Fruit fly (Drosophila melanogaster): ENCODE data around the gene betaggt-I.

dm6 chr2L:4981278-4981966, 36.0 kb downstream of the betaggt-I start, which contains the start of the genes CG8892 and CG34126:
- TF ChIP-seq h (optimal IDR thresholded peaks at IDR 0.05) (no peak), Sin3A (optimal IDR thresholded peaks at IDR 0.05) (no peak), ttk (optimal IDR thresholded peaks at IDR 0.05) (no peak), psq (optimal IDR thresholded peaks at IDR 0.05) (no peak), Myc (optimal IDR thresholded peaks at IDR 0.05) (no peak), insv (optimal IDR thresholded peaks at IDR 0.05) (no peak)

All from Kc167 (cell line).